Worm (Caenorhabditis elegans) whole organism, late embryonic: Measurements from ENCODE around the gene B0280.2.

Source experiments
- ama-1 ChIP-seq: fragments of 150-350 bp; optimal IDR thresholded peaks from 2 replicates; lab custom pipeline; 2014
- ceh-14 ChIP-seq: sonication (generic microtip); optimal IDR thresholded peaks from 2 replicates; lab custom pipeline; 2016; ENCODE audit warnings: missing genotype, missing genetic modification characterization, missing compliant biosample characterization
- ceh-9 ChIP-seq: sonication (generic microtip); optimal IDR thresholded peaks from 2 replicates; lab custom pipeline; 2016; ENCODE audit warnings: mild to moderate bottlenecking, missing genetic modification characterization, inconsistent platforms, missing compliant biosample characterization
- dmd-4 ChIP-seq: sonication (generic microtip); optimal IDR thresholded peaks from 2 replicates; lab custom pipeline; 2016; ENCODE audit warnings: borderline replicate concordance, missing genetic modification characterization, missing compliant biosample characterization
- elt-4 ChIP-seq: sonication (generic microtip); optimal IDR thresholded peaks from 2 replicates; lab custom pipeline; 2016; ENCODE audit warnings: missing genetic modification characterization, missing compliant biosample characterization
- fax-1 ChIP-seq: sonication (generic microtip); optimal IDR thresholded peaks from 2 replicates; lab custom pipeline; 2016; ENCODE audit warnings: missing genotype, missing genetic modification characterization, missing compliant biosample characterization
- nhr-11 ChIP-seq: fragments of 150-350 bp; optimal IDR thresholded peaks from 2 replicates; lab custom pipeline; 2014; ENCODE audit warnings: missing biosample characterization, missing genetic modification characterization
- rnt-1 ChIP-seq: sonication (generic microtip); optimal IDR thresholded peaks from 2 replicates; lab custom pipeline; 2016; ENCODE audit warnings: missing genetic modification characterization, missing compliant biosample characterization
- tbx-2 ChIP-seq: sonication (generic microtip); optimal IDR thresholded peaks from 2 replicates; lab custom pipeline; 2016; ENCODE audit warnings: missing genetic modification characterization, missing compliant biosample characterization
- ttx-3 ChIP-seq: sonication (generic microtip); optimal IDR thresholded peaks from 2 replicates; lab custom pipeline; 2016; ENCODE audit warnings: missing genetic modification reagents, missing genetic modification characterization, missing compliant biosample characterization
- unc-86 ChIP-seq: sonication (generic microtip); optimal IDR thresholded peaks from 2 replicates; lab custom pipeline; 2016; ENCODE audit warnings: missing genetic modification characterization, missing compliant biosample characterization
- ztf-16 ChIP-seq: sonication (generic microtip); optimal IDR thresholded peaks from 2 replicates; lab custom pipeline; 2017; ENCODE audit warnings: missing genetic modification characterization, missing compliant biosample characterization

DNA sequence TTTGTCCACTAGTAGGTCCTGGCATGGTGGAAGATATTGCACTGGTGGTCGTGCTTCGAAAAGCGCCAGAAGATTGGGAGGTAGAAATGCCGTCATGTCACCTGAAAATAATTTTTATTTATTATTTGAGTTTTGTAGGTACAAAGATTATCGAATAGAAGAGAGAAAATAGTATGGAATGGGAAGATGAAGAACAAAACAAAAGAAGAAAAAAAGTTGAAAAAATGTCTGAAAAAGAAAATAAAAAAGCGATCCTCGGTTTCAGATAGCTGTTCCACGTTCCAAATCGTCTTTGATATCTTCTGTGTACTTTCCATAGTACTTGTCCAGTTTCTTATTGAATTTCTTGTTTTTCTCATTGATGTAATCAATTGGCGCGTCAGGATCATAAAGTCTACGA is 36.6 kb downstream of the B0280.2 start, which contains the start of gene rnp-7:
- TF ChIP-seq nhr-11 (tag; lab: Kevin White, UChicago) (no peak), tbx-2 (tag; lab: Kevin White, UChicago) (no peak), dmd-4 (tag; lab: Kevin White, UChicago) (no peak), ttx-3 (tag; lab: Kevin White, UChicago) (no peak), ama-1 (lab: Kevin White, UChicago) (no peak), rnt-1 (tag; lab: Kevin White, UChicago) (no peak), unc-86 (no peak), elt-4 (tag; lab: Kevin White, UChicago) (no peak), ceh-9 (tag; lab: Kevin White, UChicago) (no peak), ceh-14 (no peak), ztf-16 (tag; lab: Kevin White, UChicago) (no peak), fax-1 (tag; lab: Kevin White, UChicago) (no peak)
